Worm (Caenorhabditis elegans): Measurements from ENCODE around the gene E02C12.19.

Gene E02C12.19

DNA sequence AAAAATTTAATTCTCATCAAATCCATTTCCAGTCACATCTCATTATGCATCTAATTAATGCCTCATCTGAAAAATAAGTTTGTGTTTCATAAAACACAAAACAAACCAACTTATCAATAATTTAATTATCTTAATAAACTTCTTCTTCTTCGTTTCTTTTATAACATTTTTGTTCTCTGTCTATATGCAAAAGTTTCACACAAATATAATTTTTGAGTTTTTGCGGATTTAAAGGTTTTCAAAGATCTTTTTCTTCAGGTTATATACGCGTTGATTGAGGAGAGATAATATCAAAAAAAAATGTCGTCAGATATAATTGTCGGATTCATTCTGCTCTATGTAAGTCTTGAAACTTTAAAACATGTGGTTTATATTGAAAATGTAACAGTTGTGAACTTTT is 26.6 kb downstream of the E02C12.19 start, which contains the start of gene srx-47:
Gene srx-47, plus strand, starts transcription at position 301 of the 400 bp plus-strand sequence.
- no peak for TF ChIP-seq Y55F3AM.14 (GFP tag; optimal IDR thresholded peaks at IDR 0.05)
- no peak for TF ChIP-seq nhr-12 (tag; optimal IDR thresholded peaks at IDR 0.05)
- TF ChIP-seq blmp-1 (tag; optimal IDR thresholded peaks at IDR 0.05; ENCODE audit: insufficient read depth): no peak
- TF ChIP-seq nhr-237 (tag; optimal IDR thresholded peaks at IDR 0.05): no peak
- TF ChIP-seq snpc-4 (tag; optimal IDR thresholded peaks at IDR 0.05): no peak
- no peak for TF ChIP-seq nhr-11 (tag; optimal IDR thresholded peaks at IDR 0.05)
- no peak for TF ChIP-seq dmd-4 (tag; optimal IDR thresholded peaks at IDR 0.05)
- TF ChIP-seq alr-1 (tag; optimal IDR thresholded peaks at IDR 0.05): no peak
- TF ChIP-seq ama-1 (optimal IDR thresholded peaks at IDR 0.05): no peak
- TF ChIP-seq zag-1 (tag; optimal IDR thresholded peaks at IDR 0.05): no peak
- no peak for TF ChIP-seq egl-27 (tag; optimal IDR thresholded peaks at IDR 0.05)
- no peak for TF ChIP-seq nhr-23 (tag; optimal IDR thresholded peaks at IDR 0.05)
- TF ChIP-seq gmeb-1 (tag; optimal IDR thresholded peaks at IDR 0.05): no peak
- TF ChIP-seq ztf-11 (tag; optimal IDR thresholded peaks at IDR 0.05): no peak
- TF ChIP-seq nhr-6 (tag; optimal IDR thresholded peaks at IDR 0.05): no peak
- no peak for TF ChIP-seq lin-39 (tag; optimal IDR thresholded peaks at IDR 0.05)
- TF ChIP-seq aly-2 (tag; optimal IDR thresholded peaks at IDR 0.05): no peak

DNA sequence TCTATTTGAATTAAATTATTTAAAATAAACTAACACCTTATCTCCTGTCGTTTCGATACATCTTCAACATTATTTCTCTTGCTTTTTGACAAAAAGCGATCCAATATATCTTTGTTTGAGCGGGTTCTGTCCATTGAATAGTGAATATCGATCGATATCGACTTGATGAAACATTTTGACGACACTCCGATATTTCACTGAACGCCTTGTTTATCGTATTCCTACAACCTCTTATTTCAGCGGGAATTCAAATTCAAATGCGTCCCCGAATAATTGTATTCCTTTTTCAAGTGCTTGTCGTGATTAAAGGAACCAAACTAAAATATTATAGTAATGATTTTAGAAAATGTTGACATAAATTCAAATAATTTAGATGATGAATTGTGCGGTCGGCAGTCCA is 29.5 kb downstream of the E02C12.19 start, which contains the start of the genes K07B1.7 and try-5:
Gene K07B1.7, minus strand, starts transcription at position 159 of the 400 bp plus-strand sequence.
Gene try-5, plus strand, starts transcription at position 241 of the 400 bp plus-strand sequence.
- TF ChIP-seq lin-13 (GFP tag; optimal IDR thresholded peaks at IDR 0.05): peak; percentile 26
- no peak for TF ChIP-seq nhr-11 (tag; optimal IDR thresholded peaks at IDR 0.05)
- no peak for TF ChIP-seq Y55F3AM.14 (GFP tag; optimal IDR thresholded peaks at IDR 0.05)
- peak; percentile 7 for TF ChIP-seq fos-1 (tag; optimal IDR thresholded peaks at IDR 0.05)
- TF ChIP-seq gmeb-1 (tag; optimal IDR thresholded peaks at IDR 0.05): peak; percentile 95
- no peak for TF ChIP-seq mab-5 (tag; optimal IDR thresholded peaks at IDR 0.05)
- TF ChIP-seq sma-3 (GFP tag; optimal IDR thresholded peaks at IDR 0.05): peak; percentile 36
- TF ChIP-seq unc-55 (GFP tag; optimal IDR thresholded peaks at IDR 0.05): peak; percentile 94
- TF ChIP-seq ceh-16 (tag; optimal IDR thresholded peaks at IDR 0.05): no peak
- TF ChIP-seq nhr-21 (tag; optimal IDR thresholded peaks at IDR 0.05): peak; percentile 57
- TF ChIP-seq crh-2 (tag; optimal IDR thresholded peaks at IDR 0.05): peak; percentile 53
- TF ChIP-seq ztf-4 (tag; optimal IDR thresholded peaks at IDR 0.05): no peak
- peak; percentile 79 for TF ChIP-seq nhr-129 (tag; optimal IDR thresholded peaks at IDR 0.05)
- TF ChIP-seq lin-11 (tag; optimal IDR thresholded peaks at IDR 0.05): no peak
- peak in 1 of 2 experiments; percentile 80 for TF ChIP-seq lsy-2 (tag; optimal IDR thresholded peaks at IDR 0.05)
- no peak for TF ChIP-seq dmd-4 (tag; optimal IDR thresholded peaks at IDR 0.05)
- TF ChIP-seq mdl-1 (tag; optimal IDR thresholded peaks at IDR 0.05): no peak
- TF ChIP-seq nhr-77 (tag; optimal IDR thresholded peaks at IDR 0.05): no peak
- no peak for TF ChIP-seq nhr-25 (tag; optimal IDR thresholded peaks at IDR 0.05)
- TF ChIP-seq snpc-4 (tag; optimal IDR thresholded peaks at IDR 0.05): no peak
- no peak for TF ChIP-seq ZK546.5 (tag; optimal IDR thresholded peaks at IDR 0.05)
- TF ChIP-seq nhr-23 (tag; optimal IDR thresholded peaks at IDR 0.05): no peak
- TF ChIP-seq ztf-11 (tag; optimal IDR thresholded peaks at IDR 0.05): no peak
- TF ChIP-seq mbf-1 (tag; optimal IDR thresholded peaks at IDR 0.05): no peak
- peak; percentile 88 for TF ChIP-seq R02D3.7 (tag; optimal IDR thresholded peaks at IDR 0.05)
- no peak for TF ChIP-seq F13H6.1 (tag; optimal IDR thresholded peaks at IDR 0.05)
- no peak for TF ChIP-seq elt-1 (tag; optimal IDR thresholded peaks at IDR 0.05)
- no peak for TF ChIP-seq unc-39 (tag; optimal IDR thresholded peaks at IDR 0.05)
- TF ChIP-seq C34F6.9 (tag; optimal IDR thresholded peaks at IDR 0.05): peak; percentile 83
- no peak for TF ChIP-seq blmp-1 (tag; optimal IDR thresholded peaks at IDR 0.05; ENCODE audit: insufficient read depth)
- TF ChIP-seq lin-39 (tag; optimal IDR thresholded peaks at IDR 0.05): no peak
- no peak for TF ChIP-seq zag-1 (tag; optimal IDR thresholded peaks at IDR 0.05)
- TF ChIP-seq elt-3 (tag; optimal IDR thresholded peaks at IDR 0.05): no peak
- no peak for TF ChIP-seq aly-2 (tag; optimal IDR thresholded peaks at IDR 0.05)
- peak; percentile 29 for TF ChIP-seq nhr-6 (tag; optimal IDR thresholded peaks at IDR 0.05)
- TF ChIP-seq sma-9 (GFP tag; optimal IDR thresholded peaks at IDR 0.05): peak; percentile 18
- TF ChIP-seq sma-9 (tag; optimal IDR thresholded peaks at IDR 0.05): no peak
- TF ChIP-seq nhr-237 (tag; optimal IDR thresholded peaks at IDR 0.05): no peak
- no peak for TF ChIP-seq peb-1 (tag; optimal IDR thresholded peaks at IDR 0.05)
- TF ChIP-seq ceh-82 (tag; optimal IDR thresholded peaks at IDR 0.05): no peak
- TF ChIP-seq sem-4 (tag; optimal IDR thresholded peaks at IDR 0.05): no peak
- TF ChIP-seq ztf-1 (GFP tag; conservative IDR thresholded peaks at IDR 0.05): no peak
- TF ChIP-seq egl-27 (tag; optimal IDR thresholded peaks at IDR 0.05): peak; percentile 29
- TF ChIP-seq nhr-12 (tag; optimal IDR thresholded peaks at IDR 0.05): no peak
- no peak for TF ChIP-seq nhr-10 (tag; optimal IDR thresholded peaks at IDR 0.05)
- TF ChIP-seq alr-1 (tag; optimal IDR thresholded peaks at IDR 0.05): no peak
- TF ChIP-seq ama-1 (optimal IDR thresholded peaks at IDR 0.05): peak; percentile 64
- no peak for TF ChIP-seq unc-62 (GFP tag; optimal IDR thresholded peaks at IDR 0.05)
- no peak for TF ChIP-seq skn-1 (tag; optimal IDR thresholded peaks at IDR 0.05)

Measured in whole organism, L2 larva.